Fruit fly (Drosophila melanogaster) whole organism, embryonic: ENCODE results near the gene CG33235.
A peak's percentile ranks its signal among the peaks of the same experiment; 100 is the strongest.

Experiments
- Ada2b ChIP-seq: fragments of 200-800 bp; sonication (Bioruptor generic); IDR thresholded peaks from 2 replicates; pipeline ENCODE4 v1.3.6; 2022; ENCODE audit warnings: missing biosample characterization, missing genetic modification characterization
- Adf1 ChIP-seq: fragments of 200-800 bp; sonication (Bioruptor generic); IDR thresholded peaks from 2 replicates; pipeline ENCODE4 v1.3.6; 2022; ENCODE audit warnings: missing biosample characterization, missing genetic modification characterization
- Aef1 ChIP-seq: fragments of 200-800 bp; sonication (Bioruptor generic); IDR thresholded peaks from 3 replicates; pipeline ENCODE4 v1.3.6; 2022; ENCODE audit warnings: missing biosample characterization, missing genetic modification characterization
- Atf3 ChIP-seq: fragments of 200-800 bp; sonication (Bioruptor generic); optimal IDR thresholded peaks from 3 replicates; lab custom pipeline; 2016; ENCODE audit warnings: missing biosample characterization, missing genetic modification characterization
- Blimp-1 ChIP-seq: fragments of 200-800 bp; sonication (Bioruptor generic); optimal IDR thresholded peaks from 3 replicates; lab custom pipeline; 2018; ENCODE audit warnings: missing biosample characterization, missing genetic modification characterization, mild to moderate bottlenecking, moderate library complexity, missing genetic modification reagents
- CG10959 ChIP-seq: fragments of 200-800 bp; sonication (Bioruptor generic); IDR thresholded peaks from 2 replicates; pipeline ENCODE4 v1.3.6; 2022; ENCODE audit warnings: missing biosample characterization, missing genetic modification characterization
- CG11456 ChIP-seq: fragments of 200-800 bp; sonication (Bioruptor generic); IDR thresholded peaks from 3 replicates; pipeline ENCODE4 v1.3.6; 2022; ENCODE audit warnings: missing biosample characterization, missing genetic modification characterization
- CG13624 ChIP-seq: fragments of 200-800 bp; sonication (Bioruptor generic); optimal IDR thresholded peaks from 2 replicates; lab custom pipeline; 2016; ENCODE audit warnings: missing biosample characterization, missing genetic modification characterization
- CG14014 ChIP-seq: fragments of 200-800 bp; sonication (Bioruptor generic); IDR thresholded peaks from 2 replicates; pipeline ENCODE4 v1.3.6; 2022; ENCODE audit warnings: missing biosample characterization, missing genetic modification characterization
- CG14050 ChIP-seq: fragments of 200-800 bp; sonication (Bioruptor generic); IDR thresholded peaks from 3 replicates; pipeline ENCODE4 v1.3.6; 2022; ENCODE audit warnings: missing biosample characterization, missing genetic modification characterization
- CG14710 ChIP-seq: fragments of 200-800 bp; sonication (Bioruptor generic); optimal IDR thresholded peaks from 3 replicates; lab custom pipeline; 2019; ENCODE audit warnings: missing biosample characterization, mild to moderate bottlenecking, missing genetic modification characterization, moderate library complexity
- CG15269 ChIP-seq: fragments of 200-800 bp; sonication (Bioruptor generic); optimal IDR thresholded peaks from 2 replicates; lab custom pipeline; 2018; ENCODE audit warnings: missing biosample characterization, mild to moderate bottlenecking, missing genetic modification characterization, moderate library complexity
- CG15514 ChIP-seq: fragments of 200-800 bp; sonication (Bioruptor generic); optimal IDR thresholded peaks from 3 replicates; lab custom pipeline; 2017; ENCODE audit warnings: missing biosample characterization, missing genetic modification characterization, mild to moderate bottlenecking, moderate library complexity, missing genetic modification reagents
- CG1602 ChIP-seq: fragments of 200-800 bp; sonication (Bioruptor generic); optimal IDR thresholded peaks from 3 replicates; lab custom pipeline; 2016; ENCODE audit warnings: missing biosample characterization, missing genetic modification characterization
- CG16813 ChIP-seq: fragments of 200-800 bp; sonication (Bioruptor generic); IDR thresholded peaks from 3 replicates; pipeline ENCODE4 v1.3.6; 2022; ENCODE audit warnings: missing biosample characterization, missing genetic modification characterization; ENCODE audit not compliant: partially characterized antibody
- CG2712 ChIP-seq: fragments of 200-800 bp; optimal IDR thresholded peaks from 3 replicates; lab custom pipeline; 2019; ENCODE audit warnings: missing biosample characterization, mild to moderate bottlenecking, missing genetic modification characterization, moderate library complexity
- CG2889 ChIP-seq: fragments of 200-800 bp; sonication (Bioruptor generic); IDR thresholded peaks from 3 replicates; pipeline ENCODE4 v1.3.6; 2022; ENCODE audit warnings: missing biosample characterization, missing genetic modification characterization
- CG32532 ChIP-seq: fragments of 200-800 bp; sonication (Bioruptor generic); IDR thresholded peaks from 2 replicates; pipeline ENCODE4 v1.3.6; 2022; ENCODE audit warnings: missing biosample characterization, missing genetic modification characterization
- CG32772 ChIP-seq: fragments of 200-800 bp; sonication (Bioruptor generic); IDR thresholded peaks from 2 replicates; pipeline ENCODE4 v1.3.6; 2022; ENCODE audit warnings: missing biosample characterization, missing genetic modification characterization
- CG3726 ChIP-seq: fragments of 200-800 bp; sonication (Bioruptor generic); IDR thresholded peaks from 3 replicates; pipeline ENCODE4, ENCODE4 v1.3.6; 2022; ENCODE audit warnings: missing biosample characterization, missing genetic modification characterization
- CG3847 ChIP-seq: fragments of 200-800 bp; sonication (Bioruptor generic); IDR thresholded peaks from 2 replicates; pipeline ENCODE4 v1.3.6; 2022; ENCODE audit warnings: missing biosample characterization, missing genetic modification characterization
- CG6175 ChIP-seq: fragments of 200-800 bp; sonication (Bioruptor generic); IDR thresholded peaks from 3 replicates; pipeline ENCODE4 v1.3.6; 2022; ENCODE audit warnings: missing biosample characterization, missing genetic modification characterization
- CG6272 ChIP-seq: fragments of 200-800 bp; sonication (Bioruptor generic); IDR thresholded peaks from 2 replicates; pipeline ENCODE4 v1.3.6; 2022; ENCODE audit warnings: missing biosample characterization, missing genetic modification characterization
- CG6813 ChIP-seq: fragments of 200-800 bp; sonication (Bioruptor generic); optimal IDR thresholded peaks from 2 replicates; lab custom pipeline; 2017; ENCODE audit warnings: missing biosample characterization, missing genetic modification characterization, mild to moderate bottlenecking, moderate library complexity, missing genetic modification reagents
- CG7839 ChIP-seq: fragments of 200-800 bp; sonication (Bioruptor generic); optimal IDR thresholded peaks from 3 replicates; lab custom pipeline; 2018; ENCODE audit warnings: missing biosample characterization, mild to moderate bottlenecking, missing genetic modification characterization, moderate library complexity
- CG8359 ChIP-seq: fragments of 200-800 bp; sonication (Bioruptor generic); optimal IDR thresholded peaks from 2 replicates; lab custom pipeline; 2017; ENCODE audit warnings: missing biosample characterization, mild to moderate bottlenecking, missing genetic modification characterization, borderline replicate concordance
- CoRest ChIP-seq: fragments of 200-800 bp; sonication (Bioruptor generic); optimal IDR thresholded peaks from 3 replicates; lab custom pipeline; 2018; ENCODE audit warnings: missing biosample characterization, mild to moderate bottlenecking, missing genetic modification characterization, moderate library complexity
- HLH3B ChIP-seq: fragments of 200-800 bp; sonication (Bioruptor generic); IDR thresholded peaks from 2 replicates; pipeline ENCODE4 v1.3.6; 2022; ENCODE audit warnings: missing biosample characterization, missing genetic modification characterization
- Jarid2 ChIP-seq: fragments of 200-800 bp; sonication (Bioruptor generic); optimal IDR thresholded peaks from 3 replicates; lab custom pipeline; 2017; ENCODE audit warnings: mild to moderate bottlenecking, missing biosample characterization, missing genetic modification reagents, missing genetic modification characterization
- Med ChIP-seq: fragments of 200-800 bp; sonication (Bioruptor generic); peaks from one replicate; lab custom pipeline; 2016; ENCODE audit warnings: missing biosample characterization, missing genetic modification characterization, mild to moderate bottlenecking, inconsistent platforms, moderate library complexity
- Nf-YC ChIP-seq: fragments of 200-800 bp; optimal IDR thresholded peaks from 3 replicates; lab custom pipeline; 2019; ENCODE audit warnings: missing biosample characterization, mild to moderate bottlenecking, missing genetic modification characterization, moderate library complexity
- Pdp1 ChIP-seq, 2 experiments: fragments of 200-800 bp; sonication (Bioruptor generic); optimal IDR thresholded peaks; 3 replicates each; lab custom pipeline; 2016; ENCODE audit warnings: missing biosample characterization in 2 of 2, missing genetic modification characterization in 2 of 2, mild to moderate bottlenecking in 1 of 2, moderate library complexity in 1 of 2
- Poxn ChIP-seq: fragments of 200-800 bp; sonication (Bioruptor generic); IDR thresholded peaks from 2 replicates; pipeline ENCODE4 v1.3.6; 2022; ENCODE audit warnings: missing biosample characterization, missing genetic modification characterization
- Rfx ChIP-seq: fragments of 200-800 bp; sonication (Bioruptor generic); IDR thresholded peaks from 2 replicates; pipeline ENCODE4 v1.3.6; 2022; ENCODE audit warnings: missing biosample characterization, missing genetic modification characterization
- Sox102F ChIP-seq: fragments of 200-800 bp; sonication (Bioruptor generic); optimal IDR thresholded peaks from 2 replicates; lab custom pipeline; 2018; ENCODE audit warnings: missing biosample characterization, mild to moderate bottlenecking, missing genetic modification characterization, moderate library complexity
- amos ChIP-seq: fragments of 200-800 bp; sonication (Bioruptor generic); IDR thresholded peaks from 2 replicates; pipeline ENCODE4 v1.3.6; 2022; ENCODE audit warnings: missing biosample characterization, missing genetic modification characterization; ENCODE audit not compliant: partially characterized antibody
- ase ChIP-seq: fragments of 200-800 bp; sonication (Bioruptor generic); IDR thresholded peaks from 3 replicates; pipeline ENCODE4 v1.3.6; 2022; ENCODE audit warnings: missing biosample characterization, missing genetic modification characterization
- bcd ChIP-seq: fragments of 200-800 bp; sonication (Bioruptor generic); optimal IDR thresholded peaks from 2 replicates; lab custom pipeline; 2017; ENCODE audit warnings: missing biosample characterization, mild to moderate bottlenecking, missing genetic modification characterization
- fd3F ChIP-seq: fragments of 200-800 bp; sonication (Bioruptor generic); optimal IDR thresholded peaks from 2 replicates; lab custom pipeline; 2018; ENCODE audit warnings: missing biosample characterization, mild to moderate bottlenecking, missing genetic modification characterization, moderate library complexity
- gcm ChIP-seq: fragments of 200-800 bp; sonication (Bioruptor generic); optimal IDR thresholded peaks from 2 replicates; lab custom pipeline; 2019; ENCODE audit warnings: missing biosample characterization, mild to moderate bottlenecking, missing genetic modification characterization, moderate library complexity
- ham ChIP-seq: fragments of 200-800 bp; sonication (Bioruptor generic); IDR thresholded peaks from 2 replicates; pipeline ENCODE4 v1.3.6; 2022; ENCODE audit warnings: missing biosample characterization, missing genetic modification characterization
- her ChIP-seq: fragments of 200-800 bp; sonication (Bioruptor generic); optimal IDR thresholded peaks from 2 replicates; lab custom pipeline; 2016; ENCODE audit warnings: missing biosample characterization, missing genetic modification characterization
- kay ChIP-seq: fragments of 200-800 bp; sonication (Bioruptor generic); optimal IDR thresholded peaks from 2 replicates; lab custom pipeline; 2016; ENCODE audit warnings: missing biosample characterization, missing genetic modification characterization
- lab ChIP-seq: fragments of 200-800 bp; sonication (Bioruptor generic); optimal IDR thresholded peaks from 3 replicates; lab custom pipeline; 2017; ENCODE audit warnings: missing biosample characterization, missing genetic modification characterization, mild to moderate bottlenecking, moderate library complexity, missing genetic modification reagents
- mam ChIP-seq: fragments of 200-800 bp; sonication (Bioruptor generic); optimal IDR thresholded peaks from 3 replicates; lab custom pipeline; 2016; ENCODE audit warnings: missing biosample characterization, missing genetic modification characterization
- nau ChIP-seq: fragments of 200-800 bp; sonication (Bioruptor generic); optimal IDR thresholded peaks from 3 replicates; lab custom pipeline; 2017; ENCODE audit warnings: missing biosample characterization, mild to moderate bottlenecking, missing genetic modification characterization, missing genetic modification reagents
- pfk ChIP-seq: fragments of 200-800 bp; sonication (Bioruptor generic); optimal IDR thresholded peaks from 2 replicates; lab custom pipeline; 2018; ENCODE audit warnings: missing biosample characterization, mild to moderate bottlenecking, missing genetic modification characterization, moderate library complexity
- ranshi ChIP-seq: fragments of 200-800 bp; sonication (Bioruptor generic); IDR thresholded peaks from 2 replicates; pipeline ENCODE4 v1.3.6; 2022; ENCODE audit warnings: missing biosample characterization, missing genetic modification characterization
- unpg ChIP-seq: fragments of 200-800 bp; sonication (Bioruptor generic); optimal IDR thresholded peaks from 3 replicates; lab custom pipeline; 2018; ENCODE audit warnings: missing biosample characterization, mild to moderate bottlenecking, missing genetic modification characterization, moderate library complexity
- z ChIP-seq: fragments of 200-800 bp; sonication (Bioruptor generic); IDR thresholded peaks from 3 replicates; pipeline ENCODE4 v1.3.6; 2022; ENCODE audit warnings: missing biosample characterization, missing genetic modification characterization

CG33235 gene

DNA sequence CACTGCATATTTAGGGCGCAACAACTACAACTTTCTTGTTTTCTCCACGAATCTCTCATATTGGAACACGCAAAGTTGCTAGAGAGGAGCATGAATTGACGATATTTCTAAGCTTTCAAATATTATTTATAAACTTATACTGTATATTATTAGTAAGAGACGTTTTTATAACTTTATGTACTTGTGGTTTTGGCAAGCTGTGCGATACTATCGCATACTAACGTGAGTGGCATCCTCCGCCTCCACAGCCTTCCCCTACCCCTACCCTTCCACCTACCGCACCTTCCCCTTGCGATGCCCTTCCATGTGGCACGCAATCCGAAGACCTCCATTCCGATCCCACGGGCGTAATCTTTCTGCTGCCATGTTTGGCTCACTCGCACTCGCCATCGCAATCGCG lies 23.1 kb downstream of the CG33235 start (continued):
- TF ChIP-seq CG15514 (peak; percentile 15), ranshi (GFP tag; lab: Robert Waterston, UW) (peak; percentile 54; the same call in 1 of the 2 replicates), CG32532 (GFP tag; lab: Robert Waterston, UW) (peak; percentile 34; the same call in 1 of the 2 replicates), Poxn (no peak), Pdp1 (GFP tag; optimal IDR thresholded peaks at IDR 0.05; lab: Kevin White, UChicago) (no peak), amos (GFP tag; lab: Robert Waterston, UW) (peak; percentile 9; the same call in 1 of the 2 replicates), Sox102F (peak; percentile 12), CG15269 (tag; lab: Kevin White, UChicago) (no peak), Atf3 (GFP tag; lab: Kevin White, UChicago) (no peak), ham (GFP tag; lab: Robert Waterston, UW) (no peak), Aef1 (GFP tag; lab: Robert Waterston, UW) (0 out of 3 replicates have a peak, but pooled peaks have one; percentile 13), CG13624 (GFP tag; lab: Kevin White, UChicago) (no peak), her (no peak), fd3F (GFP tag; lab: Kevin White, UChicago) (no peak), Nf-YC (tag; lab: Kevin White, UChicago) (no peak), CG3847 (GFP tag; lab: Robert Waterston, UW) (no peak), CG6272 (GFP tag; lab: Robert Waterston, UW) (peak; percentile 31; the same call in 1 of the 2 replicates), z (no peak), CG11456 (GFP tag; lab: Robert Waterston, UW) (peak; percentile 61; the same call in 1 of the 3 replicates), Blimp-1 (GFP tag; lab: Kevin White, UChicago) (no peak), CG1602 (no peak), CG14014 (GFP tag; lab: Robert Waterston, UW) (peak; percentile 48; the same call in 1 of the 2 replicates), CG32772 (GFP tag; lab: Robert Waterston, UW) (peak; percentile 55), mam (no peak), CG2889 (GFP tag; lab: Robert Waterston, UW) (no peak), CG6175 (GFP tag; lab: Robert Waterston, UW) (no peak), kay (GFP tag; lab: Kevin White, UChicago) (no peak), HLH3B (GFP tag; lab: Robert Waterston, UW) (0 out of 2 replicates have a peak, but pooled peaks have one; percentile 31), Adf1 (GFP tag; lab: Robert Waterston, UW) (no peak), Med (peak; percentile 20), CG7839 (tag; lab: Kevin White, UChicago) (peak; percentile 8), bcd (no peak), lab (GFP tag; lab: Kevin White, UChicago) (no peak), CG10959 (GFP tag; lab: Robert Waterston, UW) (no peak), gcm (GFP tag; lab: Kevin White, UChicago) (no peak), CG3726 (GFP tag; lab: Robert Waterston, UW) (no peak), Ada2b (GFP tag; lab: Robert Waterston, UW) (peak; percentile 33; the same call in 1 of the 2 replicates), unpg (GFP tag; lab: Kevin White, UChicago) (no peak), Jarid2 (GFP tag; lab: Kevin White, UChicago) (no peak), CG14710 (no peak), ase (GFP tag; lab: Robert Waterston, UW) (peak; percentile 31; the same call in 1 of the 3 replicates), pfk (no peak), CG6813 (GFP tag; lab: Kevin White, UChicago) (no peak), CG2712 (no peak), CG16813 (no peak), CoRest (tag; lab: Kevin White, UChicago) (peak; percentile 6), nau (GFP tag; lab: Kevin White, UChicago) (no peak), CG14050 (GFP tag; lab: Robert Waterston, UW) (0 out of 3 replicates have a peak, but pooled peaks have one; percentile 10), Rfx (peak; percentile 58), CG8359 (GFP tag; lab: Kevin White, UChicago) (no peak)
